Fruit fly (Drosophila melanogaster) whole organism, embryonic: ENCODE data around the gene fmt.

ENCODE experiments used
- Ada2b ChIP-seq: fragments of 200-800 bp; sonication (Bioruptor generic); IDR thresholded peaks from 2 replicates; pipeline ENCODE4 v1.3.6; 2022; ENCODE audit warnings: missing biosample characterization, missing genetic modification characterization
- Awh ChIP-seq: fragments of 200-800 bp; sonication (Bioruptor generic); IDR thresholded peaks from 2 replicates; pipeline ENCODE4, ENCODE4 v1.3.6; 2022; ENCODE audit warnings: missing biosample characterization, missing genetic modification characterization
- CG11504 ChIP-seq: fragments of 200-800 bp; sonication (Bioruptor generic); optimal IDR thresholded peaks from 3 replicates; lab custom pipeline; 2019; ENCODE audit warnings: missing biosample characterization, mild to moderate bottlenecking, missing genetic modification characterization, moderate library complexity
- CG11695 ChIP-seq: fragments of 200-800 bp; sonication (Bioruptor generic); IDR thresholded peaks from 3 replicates; pipeline ENCODE4 v1.3.6; 2022; ENCODE audit warnings: missing biosample characterization, missing genetic modification characterization
- CG12155 ChIP-seq: fragments of 200-800 bp; sonication (Bioruptor generic); optimal IDR thresholded peaks from 3 replicates; lab custom pipeline; 2016; ENCODE audit warnings: missing biosample characterization, missing genetic modification characterization
- CG12299 ChIP-seq: fragments of 200-800 bp; sonication (Bioruptor generic); optimal IDR thresholded peaks from 2 replicates; lab custom pipeline; 2018; ENCODE audit warnings: missing biosample characterization, mild to moderate bottlenecking, missing genetic modification characterization
- CG13296 ChIP-seq: fragments of 200-800 bp; sonication (Bioruptor generic); optimal IDR thresholded peaks from 3 replicates; lab custom pipeline; 2018; ENCODE audit warnings: missing biosample characterization, mild to moderate bottlenecking, missing genetic modification characterization
- CG14050 ChIP-seq: fragments of 200-800 bp; sonication (Bioruptor generic); IDR thresholded peaks from 3 replicates; pipeline ENCODE4 v1.3.6; 2022; ENCODE audit warnings: missing biosample characterization, missing genetic modification characterization
- CG14441 ChIP-seq: fragments of 200-800 bp; sonication (Bioruptor generic); IDR thresholded peaks from 2 replicates; pipeline ENCODE4 v1.3.6; 2022; ENCODE audit warnings: missing biosample characterization, missing genetic modification characterization
- CG18262 ChIP-seq: fragments of 200-800 bp; optimal IDR thresholded peaks from 3 replicates; lab custom pipeline; 2019; ENCODE audit warnings: missing biosample characterization, mild to moderate bottlenecking, missing genetic modification characterization, moderate library complexity
- CG3163 ChIP-seq: fragments of 200-800 bp; sonication (Bioruptor generic); optimal IDR thresholded peaks from 3 replicates; lab custom pipeline; 2016; ENCODE audit warnings: missing biosample characterization, missing genetic modification characterization
- CG32532 ChIP-seq: fragments of 200-800 bp; sonication (Bioruptor generic); IDR thresholded peaks from 2 replicates; pipeline ENCODE4 v1.3.6; 2022; ENCODE audit warnings: missing biosample characterization, missing genetic modification characterization
- CG4328 ChIP-seq: fragments of 200-800 bp; sonication (Bioruptor generic); optimal IDR thresholded peaks from 3 replicates; lab custom pipeline; 2017; ENCODE audit warnings: missing biosample characterization, missing genetic modification reagents, missing genetic modification characterization
- CG4424 ChIP-seq: fragments of 200-800 bp; sonication (Bioruptor generic); optimal IDR thresholded peaks from 3 replicates; lab custom pipeline; 2016; ENCODE audit warnings: missing biosample characterization, missing genetic modification characterization
- CG4617 ChIP-seq: fragments of 200-800 bp; sonication (Bioruptor generic); optimal IDR thresholded peaks from 3 replicates; lab custom pipeline; 2016; ENCODE audit warnings: missing biosample characterization, missing genetic modification characterization, borderline replicate concordance
- CG5180 ChIP-seq: fragments of 200-800 bp; sonication (Bioruptor generic); optimal IDR thresholded peaks from 3 replicates; lab custom pipeline; 2017; ENCODE audit warnings: missing biosample characterization, missing genetic modification characterization, mild to moderate bottlenecking, moderate library complexity, missing genetic modification reagents
- CG6272 ChIP-seq: fragments of 200-800 bp; sonication (Bioruptor generic); IDR thresholded peaks from 2 replicates; pipeline ENCODE4 v1.3.6; 2022; ENCODE audit warnings: missing biosample characterization, missing genetic modification characterization
- CG7963 ChIP-seq: fragments of 200-800 bp; sonication (Bioruptor generic); IDR thresholded peaks from 3 replicates; pipeline ENCODE4 v1.3.6; 2022; ENCODE audit warnings: missing biosample characterization, missing genetic modification characterization; ENCODE audit not compliant: partially characterized antibody
- Dfd ChIP-seq, 2 experiments: fragments of >200 bp; optimal IDR thresholded peaks; 2 replicates each; lab custom pipeline; 2017; ENCODE audit warnings: missing biosample characterization in 2 of 2, missing genetic modification characterization in 2 of 2
- E2f2 ChIP-seq: fragments of 200-800 bp; sonication (Bioruptor generic); IDR thresholded peaks from 2 replicates; pipeline ENCODE4 v1.3.6; 2022; ENCODE audit warnings: missing biosample characterization, missing genetic modification characterization
- Ets65A ChIP-seq: fragments of 200-800 bp; sonication (Bioruptor generic); peaks from one replicate; lab custom pipeline; 2016; ENCODE audit warnings: missing biosample characterization, missing genetic modification characterization
- Hr3 ChIP-seq: fragments of 200-800 bp; sonication (Bioruptor generic); optimal IDR thresholded peaks from 3 replicates; lab custom pipeline; 2016; ENCODE audit warnings: missing biosample characterization, missing genetic modification characterization
- Kr ChIP-seq: fragments of 200-800 bp; sonication (Bioruptor generic); optimal IDR thresholded peaks from 2 replicates; lab custom pipeline; 2017; ENCODE audit warnings: missing biosample characterization, mild to moderate bottlenecking, missing genetic modification characterization
- Max ChIP-seq: fragments of 200-800 bp; sonication (Bioruptor generic); optimal IDR thresholded peaks from 2 replicates; lab custom pipeline; 2016; ENCODE audit warnings: missing biosample characterization, mild to moderate bottlenecking, missing genetic modification characterization
- Ssrp ChIP-seq: fragments of 200-800 bp; sonication (Bioruptor generic); optimal IDR thresholded peaks from 2 replicates; lab custom pipeline; 2018; ENCODE audit warnings: missing biosample characterization, mild to moderate bottlenecking, missing genetic modification characterization, moderate library complexity
- Stat92E ChIP-seq, 3 experiments: fragments of >200 bp in 2 of 3; fragments of 200-800 bp in 1 of 3; sonication (Bioruptor generic) in 1 of 3; optimal IDR thresholded peaks; 2 replicates each; lab custom pipeline; 2017 to 2019; ENCODE audit warnings: missing biosample characterization in 3 of 3, missing genetic modification characterization in 3 of 3, mild to moderate bottlenecking in 1 of 3, moderate library complexity in 1 of 3
- Xrp1 ChIP-seq: fragments of 200-800 bp; sonication (Bioruptor generic); IDR thresholded peaks from 2 replicates; pipeline ENCODE4 v1.3.6; 2022; ENCODE audit warnings: missing biosample characterization, missing genetic modification characterization
- YL-1 ChIP-seq: fragments of 200-800 bp; sonication (Bioruptor generic); optimal IDR thresholded peaks from 3 replicates; lab custom pipeline; 2017; ENCODE audit warnings: missing biosample characterization, mild to moderate bottlenecking, missing genetic modification characterization
- btn ChIP-seq: fragments of 200-800 bp; sonication (Bioruptor generic); optimal IDR thresholded peaks from 2 replicates; lab custom pipeline; 2016; ENCODE audit warnings: missing biosample characterization, missing genetic modification characterization
- chn ChIP-seq: fragments of 200-800 bp; sonication (Bioruptor generic); optimal IDR thresholded peaks from 2 replicates; lab custom pipeline; 2016; ENCODE audit warnings: missing biosample characterization, missing genetic modification characterization
- ci ChIP-seq: fragments of 200-800 bp; sonication (Bioruptor generic); IDR thresholded peaks from 3 replicates; pipeline ENCODE4 v1.3.6; 2022; ENCODE audit warnings: missing biosample characterization, missing genetic modification characterization
- dimm ChIP-seq: fragments of 200-800 bp; sonication (Bioruptor generic); IDR thresholded peaks from 2 replicates; pipeline ENCODE4 v1.3.6; 2022; ENCODE audit warnings: missing biosample characterization, missing genetic modification characterization
- dm ChIP-seq: fragments of 200-800 bp; sonication (Bioruptor generic); optimal IDR thresholded peaks from 3 replicates; lab custom pipeline; 2016; ENCODE audit warnings: missing biosample characterization, missing genetic modification characterization
- dpn ChIP-seq, 2 experiments: fragments of 200-800 bp; sonication (Bioruptor generic); optimal IDR thresholded peaks; 3 replicates each; lab custom pipeline; 2016; ENCODE audit warnings: missing biosample characterization in 2 of 2, missing genetic modification characterization in 2 of 2
- ewg ChIP-seq: fragments of 200-800 bp; sonication (Bioruptor generic); optimal IDR thresholded peaks from 3 replicates; lab custom pipeline; 2017; ENCODE audit warnings: mild to moderate bottlenecking, missing biosample characterization, missing genetic modification reagents, missing genetic modification characterization
- fd3F ChIP-seq: fragments of 200-800 bp; sonication (Bioruptor generic); optimal IDR thresholded peaks from 2 replicates; lab custom pipeline; 2018; ENCODE audit warnings: missing biosample characterization, mild to moderate bottlenecking, missing genetic modification characterization, moderate library complexity
- gem ChIP-seq: fragments of 200-800 bp; sonication (Bioruptor generic); optimal IDR thresholded peaks from 2 replicates; lab custom pipeline; 2019; ENCODE audit warnings: missing biosample characterization, mild to moderate bottlenecking, missing genetic modification characterization, moderate library complexity
- inv ChIP-seq: fragments of 200-800 bp; sonication (Bioruptor generic); IDR thresholded peaks from 2 replicates; pipeline ENCODE4 v1.3.6; 2022; ENCODE audit warnings: missing biosample characterization, missing genetic modification characterization; ENCODE audit not compliant: partially characterized antibody
- knrl ChIP-seq: fragments of 200-800 bp; sonication (Bioruptor generic); IDR thresholded peaks from 3 replicates; pipeline ENCODE4 v1.3.6; 2022; ENCODE audit warnings: missing biosample characterization, missing genetic modification characterization; ENCODE audit not compliant: partially characterized antibody
- lmd ChIP-seq: fragments of 200-800 bp; sonication (Bioruptor generic); IDR thresholded peaks from 2 replicates; pipeline ENCODE4 v1.3.6; 2022; ENCODE audit warnings: missing biosample characterization, missing genetic modification characterization
- mam ChIP-seq: fragments of 200-800 bp; sonication (Bioruptor generic); optimal IDR thresholded peaks from 3 replicates; lab custom pipeline; 2016; ENCODE audit warnings: missing biosample characterization, missing genetic modification characterization
- nerfin-1 ChIP-seq: fragments of 200-800 bp; sonication (Bioruptor generic); optimal IDR thresholded peaks from 3 replicates; lab custom pipeline; 2019; ENCODE audit warnings: missing biosample characterization, mild to moderate bottlenecking, missing genetic modification characterization, moderate library complexity
- nerfin-2 ChIP-seq: fragments of 200-800 bp; sonication (Bioruptor generic); IDR thresholded peaks from 2 replicates; pipeline ENCODE4 v1.3.6; 2022; ENCODE audit warnings: missing biosample characterization, missing genetic modification characterization; ENCODE audit not compliant: partially characterized antibody
- nmo ChIP-seq: fragments of 200-800 bp; sonication (Bioruptor generic); optimal IDR thresholded peaks from 2 replicates; lab custom pipeline; 2018; ENCODE audit warnings: missing biosample characterization, mild to moderate bottlenecking, missing genetic modification characterization, moderate library complexity
- onecut ChIP-seq: fragments of 200-800 bp; sonication (Bioruptor generic); IDR thresholded peaks from 2 replicates; pipeline ENCODE4 v1.3.6; 2022; ENCODE audit warnings: missing biosample characterization, missing genetic modification characterization
- otp ChIP-seq: fragments of 200-800 bp; sonication (Bioruptor generic); IDR thresholded peaks from 3 replicates; pipeline ENCODE4, ENCODE4 v1.3.6; 2022; ENCODE audit warnings: missing biosample characterization, missing genetic modification characterization
- seq ChIP-seq: fragments of 200-800 bp; sonication (Bioruptor generic); IDR thresholded peaks from 2 replicates; pipeline ENCODE4 v1.3.6; 2022; ENCODE audit warnings: missing biosample characterization, missing genetic modification characterization
- sisA ChIP-seq: fragments of 200-800 bp; sonication (Bioruptor generic); IDR thresholded peaks from 2 replicates; pipeline ENCODE4 v1.3.6; 2022; ENCODE audit warnings: missing biosample characterization, missing genetic modification characterization
- sna ChIP-seq: fragments of 200-800 bp; sonication (Bioruptor generic); IDR thresholded peaks from 2 replicates; pipeline ENCODE4 v1.3.6; 2022; ENCODE audit warnings: missing biosample characterization, missing genetic modification characterization; ENCODE audit not compliant: partially characterized antibody
- sr ChIP-seq: fragments of 200-800 bp; sonication (Bioruptor generic); IDR thresholded peaks from 3 replicates; pipeline ENCODE4 v1.3.6; 2022; ENCODE audit warnings: missing biosample characterization, missing genetic modification characterization

Gene fmt

DNA sequence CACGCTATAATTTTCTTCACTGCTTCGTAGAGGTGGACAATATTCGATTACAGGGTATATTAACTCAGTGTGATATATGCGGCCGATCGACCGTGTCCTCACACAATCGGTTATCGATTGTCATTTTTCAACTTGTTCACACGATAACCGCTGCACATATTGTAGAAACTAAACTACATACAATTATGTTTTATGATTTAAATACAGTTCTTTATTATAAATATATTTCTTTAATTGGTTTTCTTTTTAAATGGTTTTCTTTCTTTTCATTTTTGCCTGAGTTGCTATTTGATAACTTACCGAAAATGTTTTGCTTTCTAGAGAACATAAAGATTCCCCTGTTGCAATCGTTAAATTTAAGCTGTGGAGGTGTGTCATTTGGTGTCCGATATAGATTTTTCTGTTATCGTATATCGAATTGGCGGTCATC is at the start of gene fmt, which contains the start of gene CG7376 (continued):
- TF ChIP-seq mam (peak; percentile 3), Ssrp (tag; lab: Kevin White, UChicago) (peak; percentile 15), inv (peak; percentile 66), onecut (no peak), CG7963 (GFP tag; lab: Robert Waterston, UW) (peak; percentile 85), Stat92E (GFP tag; optimal IDR thresholded peaks at IDR 0.05; lab: Kevin White, UChicago) (peak in 1 of 3 experiments; percentile 64), nerfin-2 (GFP tag; lab: Robert Waterston, UW) (peak; percentile 90), CG5180 (GFP tag; lab: Kevin White, UChicago) (no peak), CG4328 (GFP tag; lab: Kevin White, UChicago) (peak; percentile 11), fd3F (GFP tag; lab: Kevin White, UChicago) (peak; percentile 37), Hr3 (peak; percentile 39), dpn (GFP tag; optimal IDR thresholded peaks at IDR 0.05; lab: Kevin White, UChicago) (peak in 1 of 2 experiments; percentile 42), Awh (GFP tag; lab: Robert Waterston, UW) (no peak), Ets65A (GFP tag; lab: Kevin White, UChicago) (peak; percentile 42), E2f2 (GFP tag; lab: Robert Waterston, UW) (peak; percentile 65), nerfin-1 (tag; lab: Kevin White, UChicago) (peak; percentile 28), sna (GFP tag; lab: Robert Waterston, UW) (peak; percentile 75), YL-1 (GFP tag; lab: Kevin White, UChicago) (peak; percentile 78), CG3163 (GFP tag; lab: Kevin White, UChicago) (no peak), CG14050 (GFP tag; lab: Robert Waterston, UW) (no peak), nmo (peak; percentile 80), CG12299 (tag; lab: Kevin White, UChicago) (no peak), CG12155 (GFP tag; lab: Kevin White, UChicago) (peak; percentile 49), CG4617 (GFP tag; lab: Kevin White, UChicago) (no peak), Max (GFP tag; lab: Kevin White, UChicago) (peak; percentile 63)

DNA sequence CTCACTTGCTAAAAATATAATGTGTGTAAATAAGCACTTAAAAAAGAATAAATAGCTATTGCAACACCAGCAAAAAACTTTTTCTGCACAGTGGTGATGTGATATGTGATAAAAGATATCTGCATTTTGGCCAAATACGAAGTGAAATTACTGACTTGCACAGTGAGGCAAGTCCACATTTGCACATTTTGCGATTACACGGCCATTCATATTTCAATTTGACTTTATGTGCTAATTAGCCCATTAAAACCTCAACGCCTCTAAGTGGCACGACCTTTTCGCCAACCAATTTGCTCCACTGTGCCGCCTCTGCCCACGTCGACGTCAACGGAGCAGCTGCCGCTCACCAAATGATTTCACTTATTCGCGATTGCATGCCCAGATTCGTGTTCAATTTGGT is 46.5 kb upstream of the fmt start, which contains the start of gene CG33946:
Gene CG33946 (plus strand): TSS at position 392 of the 400 bp plus-strand sequence.
- TF ChIP-seq CG4424 (GFP tag; lab: Kevin White, UChicago) (peak; percentile 35), Xrp1 (GFP tag; lab: Robert Waterston, UW) (peak; percentile 53; the same call in 1 of the 2 replicates), lmd (GFP tag; lab: Robert Waterston, UW) (peak; percentile 61), CG14441 (GFP tag; lab: Robert Waterston, UW) (peak; percentile 57), knrl (GFP tag; lab: Robert Waterston, UW) (no peak), btn (no peak), ewg (no peak), otp (0 out of 3 replicates have a peak, but pooled peaks have one; percentile 22), CG11695 (GFP tag; lab: Robert Waterston, UW) (0 out of 3 replicates have a peak, but pooled peaks have one; percentile 36), CG32532 (GFP tag; lab: Robert Waterston, UW) (0 out of 2 replicates have a peak, but pooled peaks have one; percentile 19), CG18262 (peak; percentile 10), sr (GFP tag; lab: Robert Waterston, UW) (no peak), ci (GFP tag; lab: Robert Waterston, UW) (0 out of 3 replicates have a peak, but pooled peaks have one; percentile 56), CG6272 (GFP tag; lab: Robert Waterston, UW) (no peak), CG11504 (tag; lab: Kevin White, UChicago) (peak; percentile 13), Kr (GFP tag; lab: Kevin White, UChicago) (no peak), chn (GFP tag; lab: Kevin White, UChicago) (peak; percentile 33), dm (GFP tag; lab: Kevin White, UChicago) (no peak), Ada2b (GFP tag; lab: Robert Waterston, UW) (peak; percentile 53), sisA (GFP tag; lab: Robert Waterston, UW) (peak; percentile 48), onecut (no peak), seq (GFP tag; lab: Robert Waterston, UW) (0 out of 2 replicates have a peak, but pooled peaks have one; percentile 10), Dfd (GFP tag; optimal IDR thresholded peaks at IDR 0.05; lab: Kevin White, UChicago) (no peak), CG13296 (GFP tag; lab: Kevin White, UChicago) (no peak), dimm (GFP tag; lab: Robert Waterston, UW) (no peak), gem (tag; lab: Kevin White, UChicago) (peak; percentile 18)
